Fruit fly (Drosophila melanogaster) S2 (cell line): ENCODE results near the gene CG10026.

Source experiments
- CG8478 ChIP-seq: fragments of >200 bp; optimal IDR thresholded peaks from 2 replicates; lab custom pipeline; 2018
- CTCF ChIP-seq, 2 experiments: fragments of >200 bp; optimal IDR thresholded peaks; 2 replicates each; lab custom pipeline; 2018

CG10026 gene

dm6 chr2L:19469751-19470150 is 15.7 kb downstream of the CG10026 start:
- TF ChIP-seq CG8478 (lab: Kevin White, UChicago) (no peak), CTCF (optimal IDR thresholded peaks at IDR 0.05; lab: Kevin White, UChicago) (no peak)

DNA sequence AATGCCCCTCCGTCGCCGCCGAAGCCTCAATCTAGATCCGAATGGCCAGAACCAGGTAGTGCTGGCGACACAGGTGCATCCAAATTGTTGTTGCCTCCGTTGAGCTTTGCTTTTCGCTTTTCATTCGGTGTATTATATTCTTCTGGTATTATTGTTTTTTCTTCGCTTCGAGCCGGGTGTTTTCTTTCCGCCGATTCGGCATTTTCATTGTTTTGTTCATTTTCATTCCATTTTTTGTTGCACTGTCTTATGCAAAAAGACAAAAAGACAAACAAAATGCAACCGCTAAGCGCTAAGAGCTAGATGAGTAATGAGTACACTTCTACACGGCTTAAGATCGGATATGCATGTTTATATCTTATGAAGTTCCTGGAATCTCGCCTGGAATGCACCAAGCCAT is 18.2 kb downstream of the CG10026 start:
- TF ChIP-seq CTCF (optimal IDR thresholded peaks at IDR 0.05; lab: Kevin White, UChicago) (no peak), CG8478 (lab: Kevin White, UChicago) (no peak)

DNA sequence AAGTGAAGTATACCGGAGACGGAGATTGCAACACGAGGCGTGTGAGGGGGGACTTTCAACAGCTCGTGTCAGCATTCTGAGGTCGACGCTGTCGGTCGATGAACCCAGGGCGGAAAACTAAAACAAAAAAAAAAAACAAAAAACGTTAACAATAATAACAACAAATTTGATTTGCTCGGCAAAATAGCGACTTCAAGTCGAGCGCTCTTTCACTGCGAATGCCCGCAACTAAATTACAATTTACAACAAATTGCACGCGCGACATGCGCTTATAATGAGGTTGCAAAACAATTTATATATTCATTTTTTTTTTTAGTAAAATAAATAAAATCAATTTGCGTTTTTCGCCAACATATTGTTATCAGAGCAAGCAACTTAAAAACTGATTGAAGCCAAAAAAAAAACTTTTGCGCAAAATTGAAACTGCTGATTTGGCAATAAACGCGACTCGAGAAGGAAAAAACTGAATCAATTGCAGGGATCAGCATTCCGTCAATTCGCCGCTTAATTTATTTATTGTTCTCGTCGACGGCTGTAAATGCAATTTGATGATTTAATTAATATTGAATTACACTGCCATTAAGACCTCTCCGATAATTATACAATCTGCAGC is 19.4 kb downstream of the CG10026 start:
- TF ChIP-seq CG8478 (lab: Kevin White, UChicago) (no peak), CTCF (optimal IDR thresholded peaks at IDR 0.05; lab: Kevin White, UChicago) (no peak)

dm6 chr2L:19479249-19479984 is 25.4 kb downstream of the CG10026 start:
- TF ChIP-seq CTCF (optimal IDR thresholded peaks at IDR 0.05; lab: Kevin White, UChicago) (no peak), CG8478 (lab: Kevin White, UChicago) (no peak)

dm6 chr2L:19480406-19481334 is 26.6 kb downstream of the CG10026 start:
- TF ChIP-seq CG8478 (lab: Kevin White, UChicago) (no peak), CTCF (optimal IDR thresholded peaks at IDR 0.05; lab: Kevin White, UChicago) (no peak)

DNA sequence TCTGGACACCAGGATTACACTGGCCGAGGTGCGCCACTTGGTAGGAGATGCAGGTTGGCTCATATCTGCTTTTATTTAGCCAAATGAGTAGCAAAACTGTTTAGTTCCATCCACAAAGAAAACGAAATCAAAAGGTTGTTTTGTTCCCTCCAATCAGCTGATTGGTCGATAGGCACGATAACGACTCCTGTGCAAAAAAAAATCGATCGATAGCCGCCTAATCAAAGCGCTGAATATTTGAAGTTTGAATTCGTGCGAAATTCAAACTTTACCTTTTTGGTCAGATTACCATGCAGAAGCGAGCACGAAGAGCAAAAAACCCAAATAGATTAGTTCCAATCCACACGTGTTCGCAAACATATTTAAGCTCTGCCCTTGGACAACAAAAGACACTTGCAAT is 30.5 kb downstream of the CG10026 start, which contains the start of the genes CG10195 and CG13084:
TSS of gene CG10195 (minus strand) at position 167 of the 400 bp plus-strand sequence.
TSS of gene CG13084 (plus strand) at position 392 of the 400 bp plus-strand sequence.
- TF ChIP-seq CTCF (optimal IDR thresholded peaks at IDR 0.05; lab: Kevin White, UChicago) (no peak), CG8478 (lab: Kevin White, UChicago) (no peak)

DNA sequence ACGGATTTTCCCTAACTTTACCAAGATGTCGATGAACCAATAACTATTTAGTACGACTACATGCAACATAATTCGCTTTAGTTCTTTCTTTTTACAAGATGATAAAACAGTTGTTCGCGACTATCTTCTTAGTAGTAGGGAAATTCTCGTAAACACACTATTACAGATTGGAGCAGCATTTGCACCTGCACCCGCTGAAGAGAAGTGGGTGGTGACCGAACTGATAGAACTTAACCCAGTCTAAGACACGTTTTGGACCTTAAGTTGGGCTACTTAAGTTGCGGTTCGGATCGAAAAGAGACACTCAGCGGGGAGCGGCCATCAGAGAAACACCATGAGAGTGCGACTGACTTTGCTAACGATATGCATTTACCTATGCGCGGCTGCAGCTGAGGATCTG is 33.1 kb downstream of the CG10026 start, which contains the start of gene CG13083:
TSS of gene CG13083 (plus strand) at position 301 of the 400 bp plus-strand sequence.
- no peak for TF ChIP-seq CG8478 (lab: Kevin White, UChicago)
- no peak for TF ChIP-seq CTCF (optimal IDR thresholded peaks at IDR 0.05; lab: Kevin White, UChicago)

- TF ChIP-seq CTCF (optimal IDR thresholded peaks at IDR 0.05; lab: Kevin White, UChicago) (no peak), CG8478 (lab: Kevin White, UChicago) (no peak)
Measured at dm6 chr2L:19489997-19490461, 36.0 kb downstream of the CG10026 start, which contains the start of the genes CG10194 and CG18094. TSS of gene CG10194 (minus strand) at chr2L:19490104. TSS of gene CG18094 (plus strand) at chr2L:19490262.

dm6 chr2L:19492934-19493686 is 39.1 kb downstream of the CG10026 start, which contains the start of the genes swm and Ctu2:
TSS of gene swm (plus strand) at chr2L:19493251.
TSS of gene Ctu2 (minus strand) at chr2L:19493253.
- TF ChIP-seq CG8478 (lab: Kevin White, UChicago) (no peak), CTCF (optimal IDR thresholded peaks at IDR 0.05; lab: Kevin White, UChicago) (no peak)

DNA sequence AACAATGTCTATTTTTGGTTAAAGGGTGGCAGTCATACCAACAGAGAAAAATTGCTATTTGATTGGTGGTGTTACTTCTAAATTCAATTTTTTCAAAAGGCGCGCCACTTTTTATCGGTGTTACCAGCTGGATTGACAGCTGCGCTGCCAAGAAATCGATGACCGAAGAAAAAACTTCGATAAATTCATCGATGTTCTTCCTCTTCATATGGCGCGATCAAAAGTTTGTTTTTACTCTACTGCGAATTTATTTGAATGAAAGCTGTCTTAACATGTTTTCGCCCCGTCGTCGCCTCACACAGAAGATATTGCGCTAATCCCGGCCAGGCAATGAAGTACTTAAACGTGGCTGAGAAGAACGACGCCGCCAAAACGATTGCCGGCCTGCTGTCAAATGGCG is 43.9 kb downstream of the CG10026 start, which contains the start of gene Top3alpha:
TSS of gene Top3alpha (plus strand) at position 186 of the 400 bp plus-strand sequence.
- TF ChIP-seq CG8478 (lab: Kevin White, UChicago): no peak
- no peak for TF ChIP-seq CTCF (optimal IDR thresholded peaks at IDR 0.05; lab: Kevin White, UChicago)

DNA sequence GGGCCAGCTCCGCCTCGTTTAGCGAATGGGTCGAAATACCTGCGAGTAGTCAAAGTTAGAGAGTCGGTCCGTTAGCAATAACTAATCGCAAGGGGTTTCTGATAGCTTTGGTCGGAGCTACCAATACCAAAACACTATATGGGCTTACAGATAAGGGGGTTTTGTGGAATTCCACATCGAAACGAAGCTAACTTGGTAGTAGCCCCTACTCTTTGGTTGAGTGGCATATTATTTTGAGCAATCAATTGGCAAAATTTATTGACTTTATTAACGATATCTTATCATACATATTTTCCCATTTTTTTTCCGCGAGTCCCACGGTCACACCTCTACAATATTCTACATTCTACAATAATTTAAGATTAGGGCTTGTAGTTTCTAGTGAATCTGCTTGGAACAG is 52.3 kb downstream of the CG10026 start:
- TF ChIP-seq CTCF (optimal IDR thresholded peaks at IDR 0.05; lab: Kevin White, UChicago) (no peak), CG8478 (lab: Kevin White, UChicago) (no peak)
